Fruit fly (Drosophila melanogaster): ENCODE results near the gene CG14223.

DNA sequence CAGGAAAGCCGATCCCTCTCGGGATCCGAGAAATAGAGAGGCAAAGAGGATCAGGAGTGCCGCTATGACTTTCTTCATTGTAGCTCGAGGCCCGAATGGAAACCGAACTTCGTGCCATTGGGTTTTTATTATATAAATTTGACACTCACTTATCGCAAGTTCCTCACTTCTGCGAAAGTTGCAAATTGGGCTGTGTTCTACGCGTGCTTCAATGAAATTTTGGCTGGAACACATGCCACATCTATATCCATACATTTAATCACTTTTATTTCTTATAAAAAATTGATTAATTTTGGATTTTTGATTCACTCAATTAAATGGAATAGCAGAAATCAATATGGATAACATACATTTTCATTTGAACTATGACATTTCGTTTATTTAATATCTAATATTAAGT lies 25.1 kb upstream of the CG14223 start, which contains the start of gene CG14227:
- no peak for TF ChIP-seq jigr1 (GFP tag; IDR thresholded peaks at IDR 0.05)
- no peak for TF ChIP-seq unc-4 (GFP tag; IDR thresholded peaks at IDR 0.05; ENCODE audit: partially characterized antibody)
- no peak for TF ChIP-seq CG10959 (GFP tag; IDR thresholded peaks at IDR 0.05)

Data from whole organism, embryonic.